Fruit fly (Drosophila melanogaster): ENCODE measurements around the gene CG4194.

- TF ChIP-seq ey (GFP tag; optimal IDR thresholded peaks at IDR 0.05) (no peak), Hr83 (GFP tag; optimal IDR thresholded peaks at IDR 0.05; ENCODE audit: poor library complexity, severe bottlenecking) (no peak), Hr78 (GFP tag; optimal IDR thresholded peaks at IDR 0.05) (no peak)
These were observed 2.1 kb upstream of the CG4194 start, which contains the start of gene CG14054 for dm6 chrX:2066259-2066658.

Measured in whole organism, wandering third instar larva.